Worm (Caenorhabditis elegans): ENCODE data around the gene nhr-247.

Gene nhr-247

ce11 chrV:15298597-15298996, 24.2 kb upstream of the nhr-247 start, which contains the start of gene cpr-3 (continued):
- TF ChIP-seq nhr-77 (tag; optimal IDR thresholded peaks at IDR 0.05) (no peak), lin-11 (tag; optimal IDR thresholded peaks at IDR 0.05) (no peak)

ce11 chrV:15303625-15304024, 19.2 kb upstream of the nhr-247 start, which contains the start of gene srx-48:
Gene srx-48, minus strand, starts transcription at chrV:15303725.
- TF ChIP-seq dmd-4 (tag; optimal IDR thresholded peaks at IDR 0.05) (no peak), unc-55 (GFP tag; optimal IDR thresholded peaks at IDR 0.05) (no peak), ztf-11 (tag; optimal IDR thresholded peaks at IDR 0.05) (no peak), ztf-4 (tag; optimal IDR thresholded peaks at IDR 0.05) (no peak), nhr-21 (tag; optimal IDR thresholded peaks at IDR 0.05) (no peak), peb-1 (tag; optimal IDR thresholded peaks at IDR 0.05) (no peak), alr-1 (tag; optimal IDR thresholded peaks at IDR 0.05) (no peak), ZK546.5 (tag; optimal IDR thresholded peaks at IDR 0.05) (no peak), ama-1 (optimal IDR thresholded peaks at IDR 0.05) (no peak), sma-9 (GFP tag; optimal IDR thresholded peaks at IDR 0.05) (no peak), sma-9 (tag; optimal IDR thresholded peaks at IDR 0.05) (no peak), lin-13 (GFP tag; optimal IDR thresholded peaks at IDR 0.05) (no peak), ceh-82 (tag; optimal IDR thresholded peaks at IDR 0.05) (no peak), ztf-1 (GFP tag; conservative IDR thresholded peaks at IDR 0.05) (no peak), nhr-12 (tag; optimal IDR thresholded peaks at IDR 0.05) (no peak), sem-4 (tag; optimal IDR thresholded peaks at IDR 0.05) (no peak), Y55F3AM.14 (GFP tag; optimal IDR thresholded peaks at IDR 0.05) (no peak), nhr-129 (tag; optimal IDR thresholded peaks at IDR 0.05) (no peak)

DNA sequence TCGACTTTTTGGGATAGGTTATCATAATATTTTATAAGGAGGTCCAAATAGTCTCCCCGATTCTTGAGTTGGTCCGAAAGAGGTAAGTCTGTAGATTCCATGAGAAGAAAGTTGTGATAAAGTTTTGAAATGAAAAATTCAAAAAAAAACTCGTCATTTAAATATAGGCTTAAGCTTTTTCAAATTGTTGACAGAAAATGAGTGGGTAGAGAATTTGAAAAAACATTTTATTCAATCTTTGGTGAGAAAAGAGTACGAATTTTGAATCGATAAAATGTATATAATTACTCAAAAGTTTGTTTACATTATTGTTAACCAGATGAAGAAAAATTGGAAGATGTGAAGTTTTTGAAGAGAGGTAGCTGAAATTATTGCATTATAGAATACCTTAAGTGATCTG, 17.3 kb upstream of the nhr-247 start, which contains the start of gene T26H8.5:
TSS of gene T26H8.5 (minus strand) at position 101 of the 400 bp plus-strand sequence.
- no peak for TF ChIP-seq gmeb-1 (tag; optimal IDR thresholded peaks at IDR 0.05)
- no peak for TF ChIP-seq ZK546.5 (tag; optimal IDR thresholded peaks at IDR 0.05)
- no peak for TF ChIP-seq ama-1 (optimal IDR thresholded peaks at IDR 0.05)
- no peak for TF ChIP-seq mdl-1 (tag; optimal IDR thresholded peaks at IDR 0.05)
- TF ChIP-seq skn-1 (tag; optimal IDR thresholded peaks at IDR 0.05): no peak
- TF ChIP-seq lin-13 (GFP tag; optimal IDR thresholded peaks at IDR 0.05): no peak
- no peak for TF ChIP-seq unc-39 (tag; optimal IDR thresholded peaks at IDR 0.05)
- no peak for TF ChIP-seq lsy-2 (tag; optimal IDR thresholded peaks at IDR 0.05)
- TF ChIP-seq nhr-12 (tag; optimal IDR thresholded peaks at IDR 0.05): no peak
- no peak for TF ChIP-seq sem-4 (tag; optimal IDR thresholded peaks at IDR 0.05)
- TF ChIP-seq mbf-1 (tag; optimal IDR thresholded peaks at IDR 0.05): no peak
- no peak for TF ChIP-seq aly-2 (tag; optimal IDR thresholded peaks at IDR 0.05)
- TF ChIP-seq unc-62 (GFP tag; optimal IDR thresholded peaks at IDR 0.05): no peak
- no peak for TF ChIP-seq elt-3 (tag; optimal IDR thresholded peaks at IDR 0.05)
- no peak for TF ChIP-seq lin-39 (tag; optimal IDR thresholded peaks at IDR 0.05)

DNA sequence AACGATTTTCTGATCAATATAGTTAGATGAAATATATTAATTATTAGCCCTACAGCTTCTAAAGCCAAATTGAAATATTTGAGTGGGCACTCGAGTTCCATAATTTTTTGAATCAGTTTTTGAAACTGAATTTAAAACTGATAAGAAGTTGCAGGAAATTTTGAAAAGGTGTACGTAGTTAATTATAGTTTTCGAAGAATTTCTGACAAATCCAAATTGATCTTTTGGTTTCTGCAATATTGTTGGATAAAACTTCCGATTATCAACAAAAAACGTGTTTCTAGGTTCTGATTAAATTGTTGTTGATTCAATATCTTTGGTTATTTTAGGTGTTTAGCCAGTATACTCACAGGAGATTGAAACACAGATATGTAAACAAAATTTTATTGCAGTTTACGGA, 16.0 kb upstream of the nhr-247 start, which contains the start of gene T26H8.4:
TSS of gene T26H8.4 (minus strand) at position 101 of the 400 bp plus-strand sequence.
- TF ChIP-seq sma-3 (GFP tag; optimal IDR thresholded peaks at IDR 0.05): no peak
- no peak for TF ChIP-seq Y55F3AM.14 (GFP tag; optimal IDR thresholded peaks at IDR 0.05)
- TF ChIP-seq skn-1 (tag; optimal IDR thresholded peaks at IDR 0.05): no peak
- no peak for TF ChIP-seq sma-9 (GFP tag; optimal IDR thresholded peaks at IDR 0.05)
- no peak for TF ChIP-seq sma-9 (tag; optimal IDR thresholded peaks at IDR 0.05)
- TF ChIP-seq nhr-11 (tag; optimal IDR thresholded peaks at IDR 0.05): no peak
- no peak for TF ChIP-seq lin-39 (tag; optimal IDR thresholded peaks at IDR 0.05)
- TF ChIP-seq gmeb-1 (tag; optimal IDR thresholded peaks at IDR 0.05): no peak
- TF ChIP-seq unc-39 (tag; optimal IDR thresholded peaks at IDR 0.05): no peak
- TF ChIP-seq elt-3 (tag; optimal IDR thresholded peaks at IDR 0.05): no peak
- no peak for TF ChIP-seq lin-13 (GFP tag; optimal IDR thresholded peaks at IDR 0.05)
- TF ChIP-seq fos-1 (tag; optimal IDR thresholded peaks at IDR 0.05): no peak
- TF ChIP-seq nhr-237 (tag; optimal IDR thresholded peaks at IDR 0.05): no peak

DNA sequence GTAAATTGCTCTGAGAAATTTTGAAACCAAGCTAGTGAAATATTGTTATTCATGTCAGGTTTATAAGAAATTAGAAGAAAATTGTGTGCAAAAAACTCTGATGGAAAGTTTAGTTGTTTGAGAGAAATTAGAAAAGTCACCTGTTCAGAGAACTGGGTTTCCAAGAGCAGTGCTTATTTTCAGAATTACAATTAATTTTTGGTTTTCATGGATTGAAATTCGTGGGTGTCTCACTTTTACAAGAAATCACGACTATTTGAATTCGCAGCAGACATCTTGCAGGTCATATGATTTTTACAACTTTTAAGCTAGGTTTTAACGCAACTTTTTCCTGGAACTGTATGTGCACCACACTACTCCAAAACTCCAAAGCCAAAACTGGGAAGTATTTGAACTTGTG, 13.8 kb upstream of the nhr-247 start, which contains the start of gene srz-10:
TSS of gene srz-10 (minus strand) at position 88 of the 400 bp plus-strand sequence.
- no peak for TF ChIP-seq sem-4 (tag; optimal IDR thresholded peaks at IDR 0.05)
- no peak for TF ChIP-seq egl-27 (tag; optimal IDR thresholded peaks at IDR 0.05)
- TF ChIP-seq snpc-4 (tag; optimal IDR thresholded peaks at IDR 0.05): no peak
- no peak for TF ChIP-seq nhr-129 (tag; optimal IDR thresholded peaks at IDR 0.05)
- no peak for TF ChIP-seq fos-1 (tag; optimal IDR thresholded peaks at IDR 0.05)
- TF ChIP-seq alr-1 (tag; optimal IDR thresholded peaks at IDR 0.05): no peak
